Worm (Caenorhabditis elegans): Measurements from ENCODE around the gene pgap-2.
A peak's percentile ranks its signal among the peaks of the same experiment; 100 is the strongest.

Gene pgap-2

DNA sequence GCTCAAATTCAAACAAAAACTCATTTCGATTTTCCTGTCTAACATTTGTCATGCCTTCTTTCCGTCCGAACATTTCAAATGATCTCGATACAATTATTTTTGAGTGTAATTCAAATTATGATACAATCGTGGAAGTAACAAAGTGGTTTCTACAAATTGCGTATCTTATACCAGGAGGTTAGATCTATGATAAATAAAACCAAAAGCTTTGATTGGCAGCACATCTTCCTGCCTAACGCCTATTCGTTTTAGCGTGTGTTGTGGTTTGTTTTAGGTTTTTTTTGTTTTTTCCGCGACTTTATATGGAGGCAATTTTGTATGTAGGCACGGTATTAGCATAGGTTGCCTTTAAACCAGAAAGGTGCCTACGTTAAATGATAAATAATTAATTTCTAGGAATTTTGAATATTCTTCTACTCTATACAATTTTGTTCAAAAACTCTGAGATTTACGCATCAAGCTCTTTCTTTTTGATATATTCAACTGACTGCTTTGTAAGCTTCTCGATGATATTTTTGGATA, 25.3 kb upstream of the pgap-2 start, which contains the start of gene srg-11:
TSS of gene srg-11 (plus strand) at position 51 of the 522 bp plus-strand sequence.
- no peak for TF ChIP-seq lin-15B (tag; optimal IDR thresholded peaks at IDR 0.05)
- no peak for TF ChIP-seq ets-5 (GFP tag; IDR thresholded peaks at IDR 0.05)
- no peak for TF ChIP-seq nhr-20 (tag; optimal IDR thresholded peaks at IDR 0.05)
- TF ChIP-seq Y116A8C.19 (tag; optimal IDR thresholded peaks at IDR 0.05; ENCODE audit: borderline replicate concordance): no peak
- TF ChIP-seq unc-86 (tag; optimal IDR thresholded peaks at IDR 0.05): no peak

DNA sequence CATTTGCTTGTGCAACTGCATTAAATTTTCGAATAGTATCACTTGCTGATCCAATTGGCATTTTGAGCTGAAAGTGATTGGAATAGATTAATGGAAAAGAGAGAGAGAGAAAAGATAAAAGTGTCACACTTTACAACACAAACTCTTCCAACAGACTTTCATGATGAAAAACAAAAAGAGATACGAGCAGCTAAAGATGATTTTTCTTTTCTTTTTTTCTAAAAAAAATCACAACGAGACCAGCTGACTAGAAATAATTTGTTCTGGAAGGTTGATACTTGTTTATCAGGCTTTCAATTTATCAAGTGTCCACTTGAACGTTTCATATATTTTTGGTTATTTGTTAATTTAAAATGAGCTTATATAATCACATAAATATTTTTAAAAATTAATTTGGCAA, 18.2 kb upstream of the pgap-2 start:
- TF ChIP-seq nhr-47 (tag; optimal IDR thresholded peaks at IDR 0.05) (no peak), mep-1 (tag; optimal IDR thresholded peaks at IDR 0.05) (peak; percentile 28), efl-1 (optimal IDR thresholded peaks at IDR 0.05) (peak in 1 of 2 experiments; percentile 12), efl-1 (GFP tag; optimal IDR thresholded peaks at IDR 0.05 in 1 of 2) (no peak), fos-1 (tag; optimal IDR thresholded peaks at IDR 0.05) (no peak), pag-3 (tag; optimal IDR thresholded peaks at IDR 0.05; ENCODE audit: borderline replicate concordance, insufficient read depth) (no peak), nhr-19 (GFP tag; conservative IDR thresholded peaks at IDR 0.05) (peak; percentile 37), fkh-10 (GFP tag; optimal IDR thresholded peaks at IDR 0.05) (no peak), snu-23 (GFP tag; optimal IDR thresholded peaks at IDR 0.05) (peak; percentile 58), lsy-2 (tag; optimal IDR thresholded peaks at IDR 0.05) (peak; percentile 58 to 62), lin-13 (GFP tag; optimal IDR thresholded peaks at IDR 0.05) (no peak), tlp-1 (tag; optimal IDR thresholded peaks at IDR 0.05) (no peak), lin-14 (GFP tag; optimal IDR thresholded peaks at IDR 0.05) (peak; percentile 63), lin-39 (tag; optimal IDR thresholded peaks at IDR 0.05) (peak; percentile 17), rnt-1 (tag; optimal IDR thresholded peaks at IDR 0.05) (peak; percentile 20), nhr-20 (tag; optimal IDR thresholded peaks at IDR 0.05) (peak; percentile 10), dpl-1 (GFP tag; optimal IDR thresholded peaks at IDR 0.05) (peak in 1 of 3 experiments; percentile 1), ama-1 (optimal IDR thresholded peaks at IDR 0.05) (no peak), nhr-71 (tag; optimal IDR thresholded peaks at IDR 0.05) (peak; percentile 77), swsn-7 (tag; optimal IDR thresholded peaks at IDR 0.05) (peak; percentile 0)

DNA sequence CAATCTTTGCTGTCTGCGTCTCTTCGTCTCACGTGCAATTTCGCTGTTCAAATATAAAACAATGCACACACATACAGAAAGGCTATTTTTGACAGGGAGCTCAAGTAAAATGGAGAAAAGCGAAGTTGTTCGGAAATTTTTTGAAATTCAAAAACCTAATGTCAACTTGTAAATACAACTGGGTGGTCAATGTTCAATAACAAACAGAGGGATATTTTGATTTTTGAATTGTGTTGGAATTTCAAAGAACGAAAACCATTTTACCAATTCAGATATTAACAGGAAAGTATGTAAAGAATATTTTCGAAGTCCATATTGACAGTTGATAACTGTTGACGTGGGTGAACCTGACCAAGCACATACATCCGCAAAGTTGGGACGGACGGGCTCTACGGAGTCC, 17.0 kb upstream of the pgap-2 start, which contains the start of gene tag-243:
TSS of gene tag-243 (minus strand) at position 101 of the 400 bp plus-strand sequence.
- TF ChIP-seq dpl-1 (GFP tag; optimal IDR thresholded peaks at IDR 0.05): no peak
- peak; percentile 5 for TF ChIP-seq nhr-71 (tag; optimal IDR thresholded peaks at IDR 0.05)
- TF ChIP-seq lir-3 (tag; optimal IDR thresholded peaks at IDR 0.05; ENCODE audit: poor library complexity): no peak
- peak; percentile 7 for TF ChIP-seq rnt-1 (tag; optimal IDR thresholded peaks at IDR 0.05)
- TF ChIP-seq mdl-1 (tag; optimal IDR thresholded peaks at IDR 0.05): no peak
- no peak for TF ChIP-seq isw-1 (GFP tag; IDR thresholded peaks at IDR 0.05)

DNA sequence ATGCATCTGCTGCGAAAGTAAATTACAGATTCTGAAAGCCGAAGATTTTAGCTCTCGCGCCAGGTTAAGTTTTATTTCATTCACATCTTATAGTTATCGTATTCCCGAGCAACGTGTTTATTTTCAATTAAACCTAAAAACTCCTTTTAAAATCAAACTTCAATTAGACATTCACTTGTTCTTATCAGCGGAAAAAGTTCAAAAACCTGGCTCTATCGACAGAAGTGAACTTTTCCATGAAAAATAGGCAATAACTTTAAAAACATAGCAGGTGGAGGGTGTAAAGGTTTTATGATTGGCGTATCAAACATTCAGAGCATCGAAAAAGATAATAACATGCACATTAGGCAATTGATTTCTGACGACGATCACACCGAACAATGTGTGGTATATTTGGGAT, 16.3 kb upstream of the pgap-2 start, which contains the start of gene ppat-1:
TSS of gene ppat-1 (plus strand) at position 316 of the 400 bp plus-strand sequence.
- peak; percentile 2 for TF ChIP-seq ceh-8 (GFP tag; optimal IDR thresholded peaks at IDR 0.05)
- no peak for TF ChIP-seq ceh-88 (GFP tag; IDR thresholded peaks at IDR 0.05)
- no peak for TF ChIP-seq tlp-1 (tag; optimal IDR thresholded peaks at IDR 0.05)

DNA sequence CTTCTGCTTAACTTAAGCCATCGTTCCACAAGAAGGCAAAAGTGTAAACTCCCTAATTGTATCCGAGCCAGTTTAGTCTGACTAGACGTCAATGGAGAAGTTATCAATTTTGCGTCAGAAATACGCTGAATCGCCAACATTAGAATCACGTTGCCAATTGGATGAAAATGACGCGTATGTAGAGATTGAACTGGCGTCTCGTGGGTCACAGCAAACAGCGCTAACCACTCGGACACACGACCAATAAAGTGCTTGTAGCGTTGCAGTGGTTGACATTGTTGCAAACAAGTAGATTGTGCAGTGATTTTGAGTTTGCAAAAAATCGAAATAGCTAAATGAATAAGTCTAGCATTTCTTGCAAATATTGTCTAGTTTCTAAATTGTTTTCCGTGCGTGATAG, 15.7 kb upstream of the pgap-2 start:
- TF ChIP-seq nhr-71 (tag; optimal IDR thresholded peaks at IDR 0.05) (peak; percentile 82), jun-1 (tag; optimal IDR thresholded peaks at IDR 0.05) (peak; percentile 37), aha-1 (tag; optimal IDR thresholded peaks at IDR 0.05) (no peak), egl-13 (tag; optimal IDR thresholded peaks at IDR 0.05) (no peak), skn-1 (tag; optimal IDR thresholded peaks at IDR 0.05) (peak; percentile 47), C16A3.4 (tag; optimal IDR thresholded peaks at IDR 0.05) (peak; percentile 82), vab-15 (tag; optimal IDR thresholded peaks at IDR 0.05) (no peak), nhr-47 (tag; optimal IDR thresholded peaks at IDR 0.05) (peak; percentile 73), zag-1 (tag; optimal IDR thresholded peaks at IDR 0.05) (no peak), fos-1 (tag; optimal IDR thresholded peaks at IDR 0.05) (peak; percentile 34), aly-2 (tag; optimal IDR thresholded peaks at IDR 0.05) (peak; percentile 24), efl-3 (GFP tag; optimal IDR thresholded peaks at IDR 0.05) (no peak), nhr-19 (GFP tag; conservative IDR thresholded peaks at IDR 0.05) (peak; percentile 77), lsy-2 (tag; optimal IDR thresholded peaks at IDR 0.05) (peak; percentile 64 to 79), mef-2 (tag; optimal IDR thresholded peaks at IDR 0.05) (peak; percentile 5), tbx-2 (tag; optimal IDR thresholded peaks at IDR 0.05) (peak; percentile 53), lir-3 (tag; optimal IDR thresholded peaks at IDR 0.05; ENCODE audit: poor library complexity) (no peak), lin-39 (tag; optimal IDR thresholded peaks at IDR 0.05) (no peak), dsc-1 (tag; optimal IDR thresholded peaks at IDR 0.05) (peak; percentile 73), ceh-90 (tag; optimal IDR thresholded peaks at IDR 0.05) (peak; percentile 3), efl-1 (optimal IDR thresholded peaks at IDR 0.05) (peak; percentile 50 to 72), efl-1 (GFP tag; optimal IDR thresholded peaks at IDR 0.05 in 1 of 2) (peak; percentile 32 to 97), elt-3 (tag; optimal IDR thresholded peaks at IDR 0.05) (peak in 3 of 6 experiments; percentile 9 to 71 (median 21)), ces-1 (GFP tag; optimal IDR thresholded peaks at IDR 0.05) (no peak)
